Worm (Caenorhabditis elegans) whole organism, mixed stage, embryonic: ENCODE measurements around the gene cpg-7.

ENCODE experiments used
- M03D4.4 ChIP-seq: sonication (generic microtip); optimal IDR thresholded peaks from 2 replicates; lab custom pipeline; 2017; ENCODE audit warnings: mild to moderate bottlenecking, missing genetic modification characterization, missing compliant biosample characterization
- bed-3 ChIP-seq: fragments of 200-800 bp; sonication (Bioruptor generic); optimal IDR thresholded peaks from 3 replicates; lab custom pipeline; 2018; ENCODE audit warnings: mild to moderate bottlenecking, missing genetic modification characterization, moderate library complexity, missing compliant biosample characterization
- blmp-1 ChIP-seq: fragments of 150-350 bp; optimal IDR thresholded peaks from 2 replicates; lab custom pipeline; 2014; ENCODE audit warnings: missing biosample characterization, missing genetic modification characterization
- ceh-39 ChIP-seq: fragments of 150-350 bp; optimal IDR thresholded peaks from 2 replicates; lab custom pipeline; 2014; ENCODE audit warnings: missing biosample characterization, missing genetic modification characterization
- ceh-43 ChIP-seq: fragments of 200-800 bp; sonication (Bioruptor generic); optimal IDR thresholded peaks from 2 replicates; lab custom pipeline; 2018; ENCODE audit warnings: mild to moderate bottlenecking, missing genetic modification characterization, moderate library complexity, missing compliant biosample characterization
- ceh-83 ChIP-seq: fragments of 200-800 bp; sonication (Bioruptor generic); optimal IDR thresholded peaks from 2 replicates; lab custom pipeline; 2018; ENCODE audit warnings: mild to moderate bottlenecking, missing genetic modification characterization, missing compliant biosample characterization
- ces-1 ChIP-seq: fragments of 150-350 bp; optimal IDR thresholded peaks from 2 replicates; lab custom pipeline; 2014; ENCODE audit warnings: missing biosample characterization, missing genetic modification reagents, missing genetic modification characterization
- cnd-1 ChIP-seq: fragments of 200-800 bp; sonication (Bioruptor generic); optimal IDR thresholded peaks from 2 replicates; lab custom pipeline; 2018; ENCODE audit warnings: mild to moderate bottlenecking, missing genetic modification characterization, missing compliant biosample characterization
- drap-1 ChIP-seq: fragments of 200-800 bp; sonication (Bioruptor generic); optimal IDR thresholded peaks from 3 replicates; lab custom pipeline; 2018; ENCODE audit warnings: mild to moderate bottlenecking, missing genetic modification characterization, missing compliant biosample characterization
- elt-1 ChIP-seq: sonication (generic microtip); optimal IDR thresholded peaks from 2 replicates; lab custom pipeline; 2017; ENCODE audit warnings: missing genetic modification characterization, mild to moderate bottlenecking, missing compliant biosample characterization, antibody characterized with exemption, moderate library complexity, borderline replicate concordance; ENCODE audit not compliant: insufficient read depth
- elt-3 ChIP-seq: fragments of 150-350 bp; optimal IDR thresholded peaks from 2 replicates; lab custom pipeline; 2014; ENCODE audit warnings: missing biosample characterization, missing genetic modification characterization
- flh-1 ChIP-seq: fragments of 200-800 bp; sonication (Bioruptor generic); optimal IDR thresholded peaks from 2 replicates; lab custom pipeline; 2018; ENCODE audit warnings: mild to moderate bottlenecking, missing genetic modification characterization, moderate library complexity, missing compliant biosample characterization
- ham-2 ChIP-seq: fragments of 200-800 bp; sonication (Bioruptor generic); optimal IDR thresholded peaks from 2 replicates; lab custom pipeline; 2018; ENCODE audit warnings: mild to moderate bottlenecking, missing genetic modification characterization, missing compliant biosample characterization
- hlh-1 ChIP-seq: fragments of 150-350 bp; optimal IDR thresholded peaks from 2 replicates; lab custom pipeline; 2014; ENCODE audit warnings: missing biosample characterization, missing genetic modification reagents, missing genetic modification characterization
- lin-13 ChIP-seq: fragments of 150-350 bp; optimal IDR thresholded peaks from 2 replicates; lab custom pipeline; 2014; ENCODE audit warnings: missing biosample characterization, missing genetic modification characterization
- lin-32 ChIP-seq: fragments of 200-800 bp; sonication (Bioruptor generic); optimal IDR thresholded peaks from 2 replicates; lab custom pipeline; 2018; ENCODE audit warnings: mild to moderate bottlenecking, missing genetic modification characterization, missing compliant biosample characterization
- lsy-2 ChIP-seq: fragments of 150-350 bp; optimal IDR thresholded peaks from 2 replicates; lab custom pipeline; 2014; ENCODE audit warnings: missing biosample characterization, missing genetic modification characterization
- mab-5 ChIP-seq: fragments of 150-350 bp; optimal IDR thresholded peaks from 2 replicates; lab custom pipeline; 2014; ENCODE audit warnings: missing biosample characterization, missing genetic modification characterization
- mep-1 ChIP-seq: fragments of 150-350 bp; optimal IDR thresholded peaks from 2 replicates; lab custom pipeline; 2017; ENCODE audit warnings: missing biosample characterization, missing genetic modification reagents, missing genetic modification characterization, inconsistent platforms
- mls-2 ChIP-seq: sonication (generic microtip); optimal IDR thresholded peaks from 2 replicates; lab custom pipeline; 2016; ENCODE audit warnings: mild to moderate bottlenecking, missing genetic modification characterization, moderate library complexity, missing compliant biosample characterization
- nhr-12 ChIP-seq: fragments of 150-350 bp; optimal IDR thresholded peaks from 2 replicates; lab custom pipeline; 2014; ENCODE audit warnings: missing biosample characterization, missing genetic modification characterization
- nhr-2 ChIP-seq: fragments of 150-350 bp; optimal IDR thresholded peaks from 2 replicates; lab custom pipeline; 2014; ENCODE audit warnings: missing biosample characterization, missing genetic modification characterization
- nhr-237 ChIP-seq: fragments of 150-350 bp; optimal IDR thresholded peaks from 2 replicates; lab custom pipeline; 2014; ENCODE audit warnings: missing biosample characterization, missing genetic modification characterization
- nhr-28 ChIP-seq: fragments of 150-350 bp; optimal IDR thresholded peaks from 2 replicates; lab custom pipeline; 2014; ENCODE audit warnings: missing biosample characterization, missing genetic modification characterization
- nhr-76 ChIP-seq: sonication (generic microtip); optimal IDR thresholded peaks from 2 replicates; lab custom pipeline; 2017; ENCODE audit warnings: missing biosample characterization, missing genetic modification characterization
- pha-4 ChIP-seq: fragments of 150-350 bp; optimal IDR thresholded peaks from 2 replicates; lab custom pipeline; 2018; ENCODE audit warnings: missing biosample characterization, missing genetic modification reagents, missing genetic modification characterization
- sem-2 ChIP-seq: fragments of 200-800 bp; sonication (Bioruptor generic); optimal IDR thresholded peaks from 2 replicates; lab custom pipeline; 2018; ENCODE audit warnings: mild to moderate bottlenecking, missing genetic modification characterization, missing compliant biosample characterization
- snpc-4 ChIP-seq: fragments of 150-350 bp; optimal IDR thresholded peaks from 2 replicates; lab custom pipeline; 2014; ENCODE audit warnings: missing biosample characterization, missing genetic modification characterization
- sptf-1 ChIP-seq: sonication (generic microtip); optimal IDR thresholded peaks from 2 replicates; lab custom pipeline; 2017; ENCODE audit warnings: mild to moderate bottlenecking, missing genetic modification characterization, moderate library complexity, missing compliant biosample characterization
- tbx-8 ChIP-seq: fragments of 200-800 bp; sonication (Bioruptor generic); optimal IDR thresholded peaks from 2 replicates; lab custom pipeline; 2018; ENCODE audit warnings: mild to moderate bottlenecking, missing genetic modification characterization, moderate library complexity, missing compliant biosample characterization
- unc-120 ChIP-seq: sonication (generic microtip); optimal IDR thresholded peaks from 2 replicates; lab custom pipeline; 2017; ENCODE audit warnings: missing genetic modification characterization, missing compliant biosample characterization; ENCODE audit not compliant: poor library complexity, severe bottlenecking
- unc-62 ChIP-seq: fragments of 150-350 bp; optimal IDR thresholded peaks from 2 replicates; lab custom pipeline; 2014; ENCODE audit warnings: missing biosample characterization, missing genetic modification reagents, missing genetic modification characterization
- zip-8 ChIP-seq: fragments of 150-350 bp; optimal IDR thresholded peaks from 2 replicates; lab custom pipeline; 2014; ENCODE audit warnings: missing biosample characterization, missing genetic modification characterization
- ztf-11 ChIP-seq: fragments of 150-350 bp; optimal IDR thresholded peaks from 2 replicates; lab custom pipeline; 2014; ENCODE audit warnings: missing biosample characterization, missing genetic modification characterization

cpg-7 gene

DNA sequence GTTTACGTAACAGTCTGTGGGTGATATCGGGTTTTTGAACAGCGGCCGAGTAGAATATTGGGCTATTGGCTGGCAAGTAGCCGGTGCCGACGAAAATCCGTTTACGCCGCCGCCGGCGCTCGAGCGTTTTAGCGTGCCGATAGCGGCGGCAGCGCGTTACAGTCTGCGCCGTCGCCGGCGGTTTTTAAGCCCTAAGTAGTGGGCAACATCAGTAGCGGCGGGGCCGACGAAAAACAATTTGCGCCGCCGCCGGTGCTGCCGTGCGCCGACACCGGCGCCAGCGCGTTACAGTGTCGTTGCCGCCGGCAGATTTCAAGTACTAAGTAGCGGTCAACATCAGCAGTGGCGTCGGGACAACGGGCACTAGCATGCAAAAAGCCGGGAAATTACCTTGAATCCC, 13.2 kb downstream of the cpg-7 start:
- TF ChIP-seq mab-5 (tag; lab: Kevin White, UChicago): no peak
- TF ChIP-seq nhr-28 (tag; lab: Kevin White, UChicago): no peak
- TF ChIP-seq nhr-12 (tag; lab: Kevin White, UChicago): no peak
- TF ChIP-seq hlh-1 (tag; lab: Kevin White, UChicago): no peak
- TF ChIP-seq M03D4.4: no peak
- TF ChIP-seq mep-1: no peak
- no peak for TF ChIP-seq mls-2 (tag; lab: Kevin White, UChicago)
- TF ChIP-seq nhr-76 (tag; lab: Kevin White, UChicago): no peak
- no peak for TF ChIP-seq flh-1 (GFP tag; lab: Kevin White, UChicago)
- no peak for TF ChIP-seq ceh-43
- TF ChIP-seq bed-3 (GFP tag; lab: Kevin White, UChicago): no peak
- no peak for TF ChIP-seq nhr-237 (tag; lab: Kevin White, UChicago)
- TF ChIP-seq zip-8: no peak
- no peak for TF ChIP-seq snpc-4
- no peak for TF ChIP-seq lsy-2 (tag; lab: Kevin White, UChicago)

DNA sequence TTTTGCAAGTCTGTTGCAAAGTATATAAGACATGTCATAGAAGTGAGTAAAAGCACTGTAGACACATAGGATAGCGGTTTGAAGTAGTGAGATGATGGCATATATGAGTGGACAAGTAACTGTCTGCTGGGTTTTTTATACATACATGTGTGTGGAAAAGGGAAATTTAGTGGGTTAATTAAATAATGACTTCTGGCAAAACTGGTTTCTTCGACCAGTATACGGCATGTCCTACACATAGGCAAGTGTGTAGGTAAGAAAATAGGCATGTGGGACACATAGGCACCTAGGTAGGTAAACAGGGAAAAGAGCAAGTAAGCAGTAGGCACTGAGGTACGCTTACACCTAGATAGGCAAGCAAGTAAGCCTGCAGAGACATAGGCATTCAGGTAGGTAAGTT, 14.4 kb downstream of the cpg-7 start, which contains the start of gene col-87:
TSS of gene col-87 (minus strand) at position 101 of the 400 bp plus-strand sequence.
- TF ChIP-seq tbx-8 (GFP tag; lab: Kevin White, UChicago) (no peak), nhr-76 (tag; lab: Kevin White, UChicago) (no peak), mls-2 (tag; lab: Kevin White, UChicago) (no peak), elt-3 (no peak), bed-3 (GFP tag; lab: Kevin White, UChicago) (no peak), hlh-1 (tag; lab: Kevin White, UChicago) (no peak), sem-2 (no peak)

DNA sequence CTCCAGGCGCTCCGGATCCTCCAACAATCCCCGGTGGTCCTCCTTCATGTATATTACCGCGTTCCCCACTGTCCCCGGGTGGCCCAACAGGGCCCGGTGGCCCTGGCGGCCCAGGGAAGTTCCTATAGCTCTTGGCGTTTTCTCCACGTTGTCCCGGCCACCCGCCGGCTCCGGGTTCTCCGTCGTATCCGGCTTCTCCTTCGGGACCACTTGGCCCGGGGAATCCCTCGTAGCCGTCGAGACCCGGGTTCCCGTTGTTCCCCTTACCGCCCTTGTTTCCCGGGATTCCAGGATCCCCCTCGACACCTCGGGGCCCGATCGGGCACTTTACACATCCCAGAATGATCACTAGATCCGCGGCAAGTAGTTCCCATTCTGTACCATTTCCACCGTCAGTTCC, 17.9 kb downstream of the cpg-7 start:
- no peak for TF ChIP-seq nhr-76 (tag; lab: Kevin White, UChicago)
- TF ChIP-seq zip-8: no peak
- TF ChIP-seq, all 35 proteins: peak for 0

DNA sequence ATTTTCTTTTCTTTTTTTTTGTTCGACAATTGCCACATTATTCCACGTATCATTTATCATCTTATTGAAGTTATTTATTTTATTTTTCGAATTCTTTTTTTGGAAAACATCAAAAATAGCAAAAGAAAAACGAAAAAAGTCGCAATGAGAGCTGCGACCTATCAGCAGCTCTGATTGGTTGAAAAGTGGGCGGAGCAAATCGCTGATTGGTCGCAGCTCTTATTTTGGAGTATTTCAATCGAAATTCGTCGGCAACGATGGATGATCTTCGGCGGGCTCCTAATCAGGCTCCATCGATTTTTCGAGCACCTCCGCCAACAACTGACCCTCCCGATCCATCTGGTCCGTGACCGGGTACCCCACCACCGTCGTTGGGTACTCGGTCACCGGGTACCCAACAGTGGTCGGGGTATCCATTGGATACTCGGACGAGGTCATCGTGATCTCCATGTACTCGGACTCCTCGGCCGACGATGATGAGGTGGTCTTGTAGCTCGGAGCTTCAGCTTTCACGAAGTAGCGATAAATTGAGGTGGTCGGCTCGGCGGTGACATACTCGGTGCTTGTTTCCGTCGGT, 19.1 kb downstream of the cpg-7 start:
- TF ChIP-seq drap-1 (GFP tag; lab: Kevin White, UChicago) (no peak), elt-3 (no peak), mab-5 (tag; lab: Kevin White, UChicago) (no peak)

DNA sequence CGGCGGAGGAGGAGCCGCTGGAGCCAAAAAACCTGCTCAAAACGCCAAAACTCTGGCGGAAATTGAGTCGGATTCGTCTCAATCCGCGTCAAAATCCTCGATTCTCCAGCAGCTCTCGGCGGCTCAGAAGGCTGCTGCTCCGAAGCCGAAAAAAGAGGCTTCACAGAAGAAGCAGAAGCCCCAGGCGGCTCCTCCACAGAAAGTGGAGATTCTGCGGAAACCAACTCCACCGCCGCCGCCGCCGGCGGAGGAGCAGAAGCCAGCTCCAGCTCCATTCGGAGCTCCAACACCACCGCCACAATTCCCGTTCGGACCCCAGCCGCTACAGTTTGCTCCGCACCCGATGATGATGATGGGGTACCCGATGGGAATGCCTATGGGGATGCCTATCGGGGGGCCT, 22.1 kb downstream of the cpg-7 start:
- no peak for TF ChIP-seq lin-32 (GFP tag; lab: Kevin White, UChicago)
- TF ChIP-seq lsy-2 (tag; lab: Kevin White, UChicago): no peak
- no peak for TF ChIP-seq mab-5 (tag; lab: Kevin White, UChicago)
- no peak for TF ChIP-seq blmp-1 (tag; lab: Kevin White, UChicago)
- no peak for TF ChIP-seq mep-1
- no peak for TF ChIP-seq unc-120 (tag; lab: Kevin White, UChicago)
- no peak for TF ChIP-seq drap-1 (GFP tag; lab: Kevin White, UChicago)
- TF ChIP-seq tbx-8 (GFP tag; lab: Kevin White, UChicago): no peak
- TF ChIP-seq lin-13: no peak
- no peak for TF ChIP-seq sem-2
- TF ChIP-seq zip-8: no peak
- TF ChIP-seq ztf-11 (tag; lab: Kevin White, UChicago): no peak
- TF ChIP-seq flh-1 (GFP tag; lab: Kevin White, UChicago): no peak
- TF ChIP-seq pha-4: no peak
- TF ChIP-seq ceh-43: no peak
- TF ChIP-seq nhr-76 (tag; lab: Kevin White, UChicago): no peak
- TF ChIP-seq ceh-39: no peak
- no peak for TF ChIP-seq mls-2 (tag; lab: Kevin White, UChicago)
- TF ChIP-seq nhr-2 (tag; lab: Kevin White, UChicago): no peak
- no peak for TF ChIP-seq nhr-12 (tag; lab: Kevin White, UChicago)

DNA sequence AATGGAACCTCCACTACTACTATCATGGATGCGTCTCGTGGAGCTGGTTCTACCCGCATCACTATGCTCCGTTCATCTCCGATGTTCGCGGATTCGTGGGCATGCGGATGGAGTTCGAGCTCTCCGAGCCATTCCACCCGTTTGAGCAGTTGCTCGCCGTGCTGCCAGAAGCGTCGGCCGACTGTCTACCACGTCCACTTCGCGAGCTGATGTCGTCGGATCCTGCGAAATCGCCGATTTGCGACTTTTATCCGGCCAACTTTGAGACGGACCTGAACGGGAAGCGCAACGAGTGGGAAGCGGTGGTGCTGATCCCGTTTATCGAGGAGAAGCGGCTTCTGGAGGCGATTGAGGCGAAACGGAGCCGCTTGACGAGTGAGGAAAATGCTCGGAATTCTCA, 31.2 kb downstream of the cpg-7 start:
- TF ChIP-seq tbx-8 (GFP tag; lab: Kevin White, UChicago) (no peak), nhr-28 (tag; lab: Kevin White, UChicago) (no peak), ceh-83 (no peak), ces-1 (GFP tag; lab: Kevin White, UChicago) (no peak), cnd-1 (tag; lab: Kevin White, UChicago) (no peak), pha-4 (no peak), mep-1 (no peak), sptf-1 (tag; lab: Kevin White, UChicago) (no peak), flh-1 (GFP tag; lab: Kevin White, UChicago) (no peak), unc-62 (GFP tag; lab: Kevin White, UChicago) (no peak), bed-3 (GFP tag; lab: Kevin White, UChicago) (no peak), elt-1 (no peak), blmp-1 (tag; lab: Kevin White, UChicago) (no peak), ham-2 (GFP tag; lab: Kevin White, UChicago) (no peak), hlh-1 (tag; lab: Kevin White, UChicago) (no peak), ceh-39 (no peak), lin-32 (GFP tag; lab: Kevin White, UChicago) (no peak), unc-120 (tag; lab: Kevin White, UChicago) (no peak), nhr-12 (tag; lab: Kevin White, UChicago) (no peak)
